Worm (Caenorhabditis elegans): ENCODE measurements around the gene lgg-1.

lgg-1 gene

DNA sequence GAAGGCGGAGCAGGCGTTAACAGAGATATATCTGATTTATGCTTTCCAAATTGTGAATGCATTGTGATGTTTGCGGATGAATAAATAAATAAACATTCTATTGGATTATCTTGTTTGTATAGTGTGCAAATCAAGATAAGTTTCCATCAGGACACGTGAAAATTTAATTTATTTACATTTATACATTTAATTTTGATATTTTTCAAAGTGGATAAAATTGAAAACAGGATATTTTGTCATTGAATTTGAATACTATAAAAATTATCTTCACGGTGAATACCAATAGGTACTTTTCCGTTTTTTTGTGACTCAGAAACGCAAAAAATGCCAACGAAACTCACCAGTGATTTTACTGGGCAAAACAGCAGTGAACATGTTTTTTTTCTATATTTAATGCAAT, 43.7 kb upstream of the lgg-1 start, which contains the start of gene F58F12.3:
Gene F58F12.3, minus strand, starts transcription at position 101 of the 400 bp plus-strand sequence.
- TF ChIP-seq mel-28 (tag; optimal IDR thresholded peaks at IDR 0.05; ENCODE audit: borderline replicate concordance) = no peak

DNA sequence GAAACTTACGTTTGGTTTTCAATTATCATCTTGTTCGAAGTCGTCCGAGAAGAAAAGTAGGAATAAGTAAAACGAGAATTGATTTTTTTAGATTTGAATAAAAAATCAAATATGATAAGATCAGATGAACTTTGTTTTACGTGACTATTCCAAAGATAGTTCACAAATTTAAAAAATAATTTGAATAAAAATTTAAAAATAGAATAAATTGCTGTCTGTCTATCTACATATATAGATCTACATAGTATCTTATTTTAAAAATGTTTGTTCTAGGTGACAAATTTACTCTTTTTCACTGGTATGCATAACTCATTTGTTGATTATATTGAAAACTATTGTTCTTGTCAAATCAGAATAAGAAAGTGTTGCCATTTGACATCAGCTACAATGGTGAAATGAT, 40.4 kb upstream of the lgg-1 start, which contains the start of gene F58F12.2:
Gene F58F12.2, minus strand, starts transcription at position 101 of the 400 bp plus-strand sequence.
- TF ChIP-seq hlh-26 (GFP tag; conservative IDR thresholded peaks at IDR 0.05) (no peak), dpff-1 (tag; optimal IDR thresholded peaks at IDR 0.05) (no peak), madf-10 (tag; optimal IDR thresholded peaks at IDR 0.05) (no peak), nfya-2 (GFP tag; IDR thresholded peaks at IDR 0.05) (no peak), ztf-22 (GFP tag; optimal IDR thresholded peaks at IDR 0.05) (no peak), nhr-179 (tag; optimal IDR thresholded peaks at IDR 0.05) (no peak), C17E4.6 (GFP tag; IDR thresholded peaks at IDR 0.05) (no peak), attf-5 (GFP tag; optimal IDR thresholded peaks at IDR 0.05) (no peak), F22D6.2 (tag; optimal IDR thresholded peaks at IDR 0.05) (no peak), F37B4.10 (GFP tag; IDR thresholded peaks at IDR 0.05) (no peak), ztf-3 (GFP tag; optimal IDR thresholded peaks at IDR 0.05) (no peak), snpc-3.4 (tag; optimal IDR thresholded peaks at IDR 0.05) (no peak), F57A8.1 (GFP tag; optimal IDR thresholded peaks at IDR 0.05) (no peak), F57C9.4 (tag; optimal IDR thresholded peaks at IDR 0.05) (no peak), mes-4 (tag; optimal IDR thresholded peaks at IDR 0.05) (no peak), hsf-1 (GFP tag; IDR thresholded peaks at IDR 0.05) (no peak), ets-4 (GFP tag; optimal IDR thresholded peaks at IDR 0.05) (no peak), C06A6.2 (GFP tag; conservative IDR thresholded peaks at IDR 0.05) (no peak)

DNA sequence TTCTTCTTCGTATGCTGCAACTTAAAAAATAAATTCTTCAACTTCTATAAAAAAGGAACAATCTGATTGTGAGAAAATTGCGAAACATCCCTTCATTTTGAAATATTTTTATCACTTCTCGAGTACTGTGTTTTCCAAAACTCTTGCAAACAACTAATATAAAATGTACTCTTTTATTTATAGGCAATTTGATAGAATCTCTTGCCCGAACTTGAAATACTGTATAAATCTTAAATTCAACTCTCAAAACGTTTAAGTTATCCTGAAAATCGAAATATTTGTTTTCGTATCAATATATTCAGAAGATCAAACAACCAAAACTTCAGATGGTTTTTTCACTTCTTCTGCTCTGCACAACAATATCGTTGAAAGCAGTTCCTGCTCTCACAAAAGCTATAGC, 38.9 kb upstream of the lgg-1 start, which contains the start of gene F58F12.4:
Gene F58F12.4, plus strand, starts transcription at position 301 of the 400 bp plus-strand sequence.
- TF ChIP-seq ZK185.1 (tag; optimal IDR thresholded peaks at IDR 0.05; ENCODE audit: poor library complexity, severe bottlenecking) = no peak
- TF ChIP-seq egl-18 (GFP tag; IDR thresholded peaks at IDR 0.05) = no peak
- TF ChIP-seq Y67H2A.10 (GFP tag; conservative IDR thresholded peaks at IDR 0.05) = no peak
- no peak for TF ChIP-seq pbrm-1 (GFP tag; IDR thresholded peaks at IDR 0.05)
- no peak for TF ChIP-seq somi-1 (GFP tag; optimal IDR thresholded peaks at IDR 0.05)
- no peak for TF ChIP-seq hlh-12 (tag; optimal IDR thresholded peaks at IDR 0.05)
- TF ChIP-seq nfyb-1 (GFP tag; IDR thresholded peaks at IDR 0.05) = no peak
- TF ChIP-seq Y53G8AR.9 (GFP tag; conservative IDR thresholded peaks at IDR 0.05) = no peak
- no peak for TF ChIP-seq F52B5.7 (tag; optimal IDR thresholded peaks at IDR 0.05)
- TF ChIP-seq aptf-3 (GFP tag; IDR thresholded peaks at IDR 0.05) = no peak
- TF ChIP-seq athp-1 (tag; optimal IDR thresholded peaks at IDR 0.05) = no peak

DNA sequence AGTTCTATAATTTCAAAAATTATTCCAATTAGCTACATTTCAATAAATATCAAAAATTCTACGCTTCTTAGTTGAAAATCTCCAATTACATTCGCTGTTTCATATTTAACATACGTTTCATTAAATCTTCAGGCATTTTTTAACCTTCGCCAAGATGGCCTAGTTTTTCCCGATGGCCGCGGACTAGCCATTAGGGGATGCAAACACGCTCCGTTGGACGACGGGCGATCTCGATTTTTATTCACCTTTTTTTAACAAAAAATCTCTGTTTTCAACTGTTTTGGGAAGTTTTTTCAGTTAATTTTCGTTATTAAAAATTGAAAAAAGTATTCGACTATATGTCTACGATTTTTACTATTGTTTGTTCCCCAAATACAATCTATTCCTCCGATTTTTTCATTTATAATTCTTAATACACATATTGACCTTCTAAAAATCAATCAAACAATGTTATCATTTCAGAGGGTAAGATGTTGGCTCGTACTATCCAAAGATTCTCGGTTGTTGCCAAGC, 35.7 kb upstream of the lgg-1 start, which contains the start of gene F58F12.1:
Gene F58F12.1, plus strand, starts transcription at position 463 of the 513 bp plus-strand sequence.
- TF ChIP-seq unc-130 (GFP tag; optimal IDR thresholded peaks at IDR 0.05) (peak; percentile 81), efl-1 (GFP tag; optimal IDR thresholded peaks at IDR 0.05) (peak; percentile 13), zim-3 (tag; optimal IDR thresholded peaks at IDR 0.05) (no peak), lin-26 (GFP tag; IDR thresholded peaks at IDR 0.05) (no peak), nfya-2 (GFP tag; IDR thresholded peaks at IDR 0.05) (no peak), F33H1.4 (GFP tag; IDR thresholded peaks at IDR 0.05) (peak; percentile 15; the same call in 1 of the 2 replicates), D2030.7 (GFP tag; IDR thresholded peaks at IDR 0.05) (peak; percentile 21; the same call in 1 of the 2 replicates), lsl-1 (GFP tag; optimal IDR thresholded peaks at IDR 0.05) (peak; percentile 53), Y95B8A.8 (GFP tag; IDR thresholded peaks at IDR 0.05) (no peak), B0019.2 (GFP tag; conservative IDR thresholded peaks at IDR 0.05) (no peak), ceh-27 (GFP tag; optimal IDR thresholded peaks at IDR 0.05) (peak; percentile 53), bed-2 (GFP tag; IDR thresholded peaks at IDR 0.05) (no peak), nhr-80 (tag; optimal IDR thresholded peaks at IDR 0.05) (peak; percentile 40), F23B12.7 (tag; optimal IDR thresholded peaks at IDR 0.05; ENCODE audit: insufficient read depth) (peak; percentile 93), rcor-1 (GFP tag; IDR thresholded peaks at IDR 0.05) (no peak), ceh-100 (GFP tag; IDR thresholded peaks at IDR 0.05) (peak; percentile 33; the same call in 1 of the 2 replicates), lin-54 (GFP tag; optimal IDR thresholded peaks at IDR 0.05) (peak; percentile 45)

Data from whole organism, young adult.